Fruit fly (Drosophila melanogaster) whole organism, embryonic: ENCODE results near the gene IleRS-m.
A peak's percentile ranks its signal among the peaks of the same experiment; 100 is the strongest.

Source experiments
- BEAF-32 ChIP-seq: fragments of 200-800 bp; sonication (Bioruptor generic); optimal IDR thresholded peaks from 3 replicates; lab custom pipeline; 2017; ENCODE audit warnings: missing biosample characterization, missing genetic modification characterization, mild to moderate bottlenecking, moderate library complexity, missing genetic modification reagents
- C15 ChIP-seq: fragments of 200-800 bp; sonication (Bioruptor generic); IDR thresholded peaks from 3 replicates; pipeline ENCODE4 v1.3.6; 2022; ENCODE audit warnings: missing biosample characterization, missing genetic modification characterization
- CG1024 ChIP-seq: fragments of 200-800 bp; sonication (Bioruptor generic); IDR thresholded peaks from 2 replicates; pipeline ENCODE4 v1.3.6; 2022; ENCODE audit warnings: missing biosample characterization, missing genetic modification characterization
- CG10274 ChIP-seq: fragments of 200-800 bp; sonication (Bioruptor generic); optimal IDR thresholded peaks from 3 replicates; lab custom pipeline; 2017; ENCODE audit warnings: missing biosample characterization, mild to moderate bottlenecking, missing genetic modification characterization
- CG11695 ChIP-seq: fragments of 200-800 bp; sonication (Bioruptor generic); IDR thresholded peaks from 3 replicates; pipeline ENCODE4 v1.3.6; 2022; ENCODE audit warnings: missing biosample characterization, missing genetic modification characterization
- CG12744 ChIP-seq: fragments of 200-800 bp; sonication (Bioruptor generic); optimal IDR thresholded peaks from 2 replicates; lab custom pipeline; 2016; ENCODE audit warnings: missing biosample characterization, missing genetic modification characterization
- CG13424 ChIP-seq: fragments of 200-800 bp; sonication (Bioruptor generic); optimal IDR thresholded peaks from 2 replicates; lab custom pipeline; 2019; ENCODE audit warnings: missing biosample characterization, mild to moderate bottlenecking, missing genetic modification characterization, moderate library complexity
- CG15011 ChIP-seq: fragments of 200-800 bp; sonication (Bioruptor generic); optimal IDR thresholded peaks from 3 replicates; lab custom pipeline; 2018; ENCODE audit warnings: missing biosample characterization, mild to moderate bottlenecking, missing genetic modification characterization
- CG15696 ChIP-seq: fragments of 200-800 bp; sonication (Bioruptor generic); optimal IDR thresholded peaks from 2 replicates; lab custom pipeline; 2019; ENCODE audit warnings: missing biosample characterization, mild to moderate bottlenecking, missing genetic modification characterization, moderate library complexity
- CG1602 ChIP-seq: fragments of 200-800 bp; sonication (Bioruptor generic); optimal IDR thresholded peaks from 3 replicates; lab custom pipeline; 2016; ENCODE audit warnings: missing biosample characterization, missing genetic modification characterization
- CG1603 ChIP-seq: fragments of 200-800 bp; sonication (Bioruptor generic); optimal IDR thresholded peaks from 2 replicates; lab custom pipeline; 2019; ENCODE audit warnings: missing biosample characterization, mild to moderate bottlenecking, missing genetic modification characterization, moderate library complexity
- CG16813 ChIP-seq: fragments of 200-800 bp; sonication (Bioruptor generic); IDR thresholded peaks from 3 replicates; pipeline ENCODE4 v1.3.6; 2022; ENCODE audit warnings: missing biosample characterization, missing genetic modification characterization; ENCODE audit not compliant: partially characterized antibody
- CG2120 ChIP-seq: fragments of 200-800 bp; sonication (Bioruptor generic); optimal IDR thresholded peaks from 3 replicates; lab custom pipeline; 2016; ENCODE audit warnings: missing biosample characterization, missing genetic modification characterization
- CG30403 ChIP-seq: fragments of 200-800 bp; sonication (Bioruptor generic); optimal IDR thresholded peaks from 3 replicates; lab custom pipeline; 2016; ENCODE audit warnings: missing biosample characterization, missing genetic modification characterization
- CG30431 ChIP-seq: fragments of 200-800 bp; sonication (Bioruptor generic); optimal IDR thresholded peaks from 2 replicates; lab custom pipeline; 2017; ENCODE audit warnings: missing biosample characterization, missing genetic modification characterization
- CG3065 ChIP-seq: fragments of 200-800 bp; sonication (Bioruptor generic); optimal IDR thresholded peaks from 2 replicates; lab custom pipeline; 2016; ENCODE audit warnings: missing biosample characterization, missing genetic modification characterization
- CG32532 ChIP-seq: fragments of 200-800 bp; sonication (Bioruptor generic); IDR thresholded peaks from 2 replicates; pipeline ENCODE4 v1.3.6; 2022; ENCODE audit warnings: missing biosample characterization, missing genetic modification characterization
- CG43689 ChIP-seq: fragments of 200-800 bp; sonication (Bioruptor generic); IDR thresholded peaks from 2 replicates; pipeline ENCODE4 v1.3.6; 2022; ENCODE audit warnings: missing biosample characterization, missing genetic modification characterization
- CG4404 ChIP-seq: fragments of 200-800 bp; sonication (Bioruptor generic); IDR thresholded peaks from 2 replicates; pipeline ENCODE4 v1.3.6; 2022; ENCODE audit warnings: missing biosample characterization, missing genetic modification characterization
- CG6791 ChIP-seq: fragments of 200-800 bp; sonication (Bioruptor generic); IDR thresholded peaks from 3 replicates; pipeline ENCODE4 v1.3.6; 2022; ENCODE audit warnings: missing biosample characterization, missing genetic modification characterization; ENCODE audit not compliant: partially characterized antibody
- CG7963 ChIP-seq: fragments of 200-800 bp; sonication (Bioruptor generic); IDR thresholded peaks from 3 replicates; pipeline ENCODE4 v1.3.6; 2022; ENCODE audit warnings: missing biosample characterization, missing genetic modification characterization; ENCODE audit not compliant: partially characterized antibody
- CG9797 ChIP-seq: fragments of 200-800 bp; sonication (Bioruptor generic); optimal IDR thresholded peaks from 3 replicates; lab custom pipeline; 2018; ENCODE audit warnings: missing biosample characterization, mild to moderate bottlenecking, missing genetic modification characterization
- CG9817 ChIP-seq: fragments of 200-800 bp; sonication (Bioruptor generic); optimal IDR thresholded peaks from 2 replicates; lab custom pipeline; 2018; ENCODE audit warnings: missing biosample characterization, mild to moderate bottlenecking, missing genetic modification characterization, moderate library complexity
- Chrac-16 ChIP-seq: fragments of 200-800 bp; sonication (Bioruptor generic); optimal IDR thresholded peaks from 3 replicates; lab custom pipeline; 2016; ENCODE audit warnings: missing biosample characterization, missing genetic modification characterization
- Dbx ChIP-seq: fragments of 200-800 bp; sonication (Bioruptor generic); IDR thresholded peaks from 3 replicates; pipeline ENCODE4 v1.3.6; 2022; ENCODE audit warnings: missing biosample characterization, missing genetic modification characterization
- Dp ChIP-seq: fragments of 200-800 bp; sonication (Bioruptor generic); optimal IDR thresholded peaks from 2 replicates; lab custom pipeline; 2018; ENCODE audit warnings: missing biosample characterization, mild to moderate bottlenecking, missing genetic modification characterization, moderate library complexity
- Eip74EF ChIP-seq, 2 experiments: fragments of 200-800 bp in 1 of 2; fragments of >200 bp in 1 of 2; sonication (Bioruptor generic) in 1 of 2; optimal IDR thresholded peaks; 2 replicates each; lab custom pipeline; 2017 to 2019; ENCODE audit warnings: missing biosample characterization in 2 of 2, missing genetic modification characterization in 2 of 2, mild to moderate bottlenecking in 1 of 2, moderate library complexity in 1 of 2
- Fer2 ChIP-seq: fragments of 200-800 bp; sonication (Bioruptor generic); optimal IDR thresholded peaks from 2 replicates; lab custom pipeline; 2018; ENCODE audit warnings: missing biosample characterization, mild to moderate bottlenecking, missing genetic modification characterization, moderate library complexity
- Gsc ChIP-seq: fragments of 200-800 bp; sonication (Bioruptor generic); IDR thresholded peaks from 2 replicates; pipeline ENCODE4 v1.3.6; 2022; ENCODE audit warnings: missing biosample characterization, missing genetic modification characterization
- MBD-R2 ChIP-seq: fragments of 200-800 bp; sonication (Bioruptor generic); IDR thresholded peaks from 2 replicates; pipeline ENCODE4 v1.3.6; 2022; ENCODE audit warnings: missing biosample characterization, missing genetic modification characterization
- Meics ChIP-seq: fragments of 200-800 bp; sonication (Bioruptor generic); optimal IDR thresholded peaks from 2 replicates; lab custom pipeline; 2017; ENCODE audit warnings: missing biosample characterization, mild to moderate bottlenecking, missing genetic modification characterization
- Ravus ChIP-seq: fragments of 200-800 bp; sonication (Bioruptor generic); IDR thresholded peaks from 2 replicates; pipeline ENCODE4 v1.3.6; 2022; ENCODE audit warnings: missing biosample characterization, missing genetic modification characterization
- Scr ChIP-seq: fragments of 200-800 bp; sonication (Bioruptor generic); IDR thresholded peaks from 2 replicates; pipeline ENCODE4 v1.3.6; 2022; ENCODE audit warnings: missing biosample characterization, missing genetic modification characterization; ENCODE audit not compliant: partially characterized antibody
- Sox102F ChIP-seq: fragments of 200-800 bp; sonication (Bioruptor generic); optimal IDR thresholded peaks from 2 replicates; lab custom pipeline; 2018; ENCODE audit warnings: missing biosample characterization, mild to moderate bottlenecking, missing genetic modification characterization, moderate library complexity
- crp ChIP-seq, 2 experiments: fragments of 200-800 bp; sonication (Bioruptor generic); optimal IDR thresholded peaks; 2 replicates in 1 of 2; 3 replicates in 1 of 2; lab custom pipeline; 2017; ENCODE audit warnings: missing biosample characterization in 2 of 2, missing genetic modification characterization in 2 of 2, mild to moderate bottlenecking in 1 of 2, moderate library complexity in 1 of 2
- cwo ChIP-seq: fragments of 200-800 bp; sonication (Bioruptor generic); optimal IDR thresholded peaks from 3 replicates; lab custom pipeline; 2017; ENCODE audit warnings: missing biosample characterization, missing genetic modification characterization, mild to moderate bottlenecking, moderate library complexity, missing genetic modification reagents
- dati ChIP-seq: fragments of 200-800 bp; sonication (Bioruptor generic); IDR thresholded peaks from 2 replicates; pipeline ENCODE4 v1.3.6; 2022; ENCODE audit warnings: missing biosample characterization, missing genetic modification characterization
- dimm ChIP-seq: fragments of 200-800 bp; sonication (Bioruptor generic); IDR thresholded peaks from 2 replicates; pipeline ENCODE4 v1.3.6; 2022; ENCODE audit warnings: missing biosample characterization, missing genetic modification characterization
- gsb ChIP-seq: fragments of 200-800 bp; sonication (Bioruptor generic); IDR thresholded peaks from 2 replicates; pipeline ENCODE4 v1.3.6; 2022; ENCODE audit warnings: missing biosample characterization, missing genetic modification characterization
- inv ChIP-seq: fragments of 200-800 bp; sonication (Bioruptor generic); IDR thresholded peaks from 2 replicates; pipeline ENCODE4 v1.3.6; 2022; ENCODE audit warnings: missing biosample characterization, missing genetic modification characterization; ENCODE audit not compliant: partially characterized antibody
- klu ChIP-seq: fragments of 200-800 bp; sonication (Bioruptor generic); IDR thresholded peaks from 2 replicates; pipeline ENCODE4 v1.3.6; 2022; ENCODE audit warnings: missing biosample characterization, missing genetic modification characterization
- lilli ChIP-seq: fragments of 200-800 bp; sonication (Bioruptor generic); optimal IDR thresholded peaks from 3 replicates; lab custom pipeline; 2016; ENCODE audit warnings: missing biosample characterization, missing genetic modification characterization
- nerfin-2 ChIP-seq: fragments of 200-800 bp; sonication (Bioruptor generic); IDR thresholded peaks from 2 replicates; pipeline ENCODE4 v1.3.6; 2022; ENCODE audit warnings: missing biosample characterization, missing genetic modification characterization; ENCODE audit not compliant: partially characterized antibody
- onecut ChIP-seq: fragments of 200-800 bp; sonication (Bioruptor generic); IDR thresholded peaks from 2 replicates; pipeline ENCODE4 v1.3.6; 2022; ENCODE audit warnings: missing biosample characterization, missing genetic modification characterization
- rib ChIP-seq: fragments of 200-800 bp; sonication (Bioruptor generic); IDR thresholded peaks from 2 replicates; pipeline ENCODE4 v1.3.6; 2022; ENCODE audit warnings: missing biosample characterization, missing genetic modification characterization
- sd ChIP-seq: fragments of 200-800 bp; sonication (Bioruptor generic); optimal IDR thresholded peaks from 3 replicates; lab custom pipeline; 2018; ENCODE audit warnings: missing biosample characterization, mild to moderate bottlenecking, missing genetic modification characterization, moderate library complexity
- sob ChIP-seq: fragments of 200-800 bp; sonication (Bioruptor generic); IDR thresholded peaks from 2 replicates; pipeline ENCODE4 v1.3.6; 2022; ENCODE audit warnings: missing biosample characterization, missing genetic modification characterization
- stwl ChIP-seq: fragments of 200-800 bp; sonication (Bioruptor generic); optimal IDR thresholded peaks from 3 replicates; lab custom pipeline; 2018; ENCODE audit warnings: missing biosample characterization, mild to moderate bottlenecking, missing genetic modification characterization, moderate library complexity
- vnd ChIP-seq: fragments of 200-800 bp; sonication (Bioruptor generic); IDR thresholded peaks from 3 replicates; pipeline ENCODE4 v1.3.6; 2022; ENCODE audit warnings: missing biosample characterization, missing genetic modification characterization; ENCODE audit not compliant: partially characterized antibody
- zfh1 ChIP-seq: fragments of 200-800 bp; sonication (Bioruptor generic); IDR thresholded peaks from 3 replicates; pipeline ENCODE4 v1.3.6; 2022; ENCODE audit warnings: missing biosample characterization, missing genetic modification characterization

IleRS-m gene

DNA sequence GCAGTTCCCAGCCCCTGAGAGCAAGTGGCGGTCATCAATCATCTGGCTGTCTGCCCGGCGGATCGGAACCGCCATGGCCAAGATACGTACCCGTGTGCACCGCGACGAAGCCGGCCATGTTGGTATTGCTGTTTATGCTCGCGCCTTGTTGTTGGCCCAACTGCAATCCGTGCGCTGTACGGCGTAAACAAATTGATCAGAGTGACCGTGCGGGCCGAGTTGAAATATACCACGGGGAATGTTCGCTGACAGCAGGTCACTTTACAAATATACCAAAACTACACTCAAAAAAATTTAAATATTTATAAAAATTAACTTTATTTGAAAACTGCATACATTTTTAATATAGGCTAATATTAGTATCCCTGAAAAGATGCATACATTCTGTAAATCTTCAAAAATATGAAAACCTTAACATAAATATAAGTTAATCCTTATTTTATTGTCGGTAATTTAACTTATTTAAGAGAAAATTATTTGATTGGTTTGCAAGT is 12.7 kb upstream of the IleRS-m start, which contains the start of gene Tasp1 (continued):
- no peak for TF ChIP-seq CG12744 (GFP tag; lab: Kevin White, UChicago)
- TF ChIP-seq Dp (GFP tag; lab: Kevin White, UChicago): peak; percentile 25
- TF ChIP-seq Chrac-16 (GFP tag; lab: Kevin White, UChicago): peak; percentile 50
- no peak; the same call in 2 of the 3 replicates for TF ChIP-seq CG6791 (GFP tag; lab: Robert Waterston, UW)
- peak; percentile 39; the same call in 1 of the 2 replicates for TF ChIP-seq rib (GFP tag; lab: Robert Waterston, UW)
- TF ChIP-seq CG15011 (GFP tag; lab: Kevin White, UChicago): no peak
- peak; percentile 55 for TF ChIP-seq CG1602 (GFP tag; lab: Kevin White, UChicago)
- no peak for TF ChIP-seq nerfin-2
- TF ChIP-seq dati (GFP tag; lab: Robert Waterston, UW): no peak
- no peak for TF ChIP-seq crp (GFP tag; optimal IDR thresholded peaks at IDR 0.05; lab: Kevin White, UChicago)
- peak; percentile 76; the same call in 2 of the 3 replicates for TF ChIP-seq Dbx (GFP tag; lab: Robert Waterston, UW)
- peak; percentile 87 for TF ChIP-seq CG32532 (GFP tag; lab: Robert Waterston, UW)
- peak; percentile 63 for TF ChIP-seq CG30403 (GFP tag; lab: Kevin White, UChicago)
- TF ChIP-seq sob: peak; percentile 75
- no peak for TF ChIP-seq CG16813 (GFP tag; lab: Robert Waterston, UW)
- no peak for TF ChIP-seq cwo (GFP tag; lab: Kevin White, UChicago)
- no peak for TF ChIP-seq gsb (GFP tag; lab: Robert Waterston, UW)
- TF ChIP-seq CG15696 (tag; lab: Kevin White, UChicago): peak; percentile 58
- no peak for TF ChIP-seq klu (GFP tag; lab: Robert Waterston, UW)
- peak; percentile 23; the same call in 1 of the 2 replicates for TF ChIP-seq Scr (GFP tag; lab: Robert Waterston, UW)
- TF ChIP-seq Sox102F (GFP tag; lab: Kevin White, UChicago): no peak
- TF ChIP-seq CG1024 (GFP tag; lab: Robert Waterston, UW): peak; percentile 60
- TF ChIP-seq MBD-R2 (GFP tag; lab: Robert Waterston, UW): peak; percentile 96
- TF ChIP-seq CG9797: peak; percentile 82
- TF ChIP-seq zfh1 (GFP tag; lab: Robert Waterston, UW): peak; percentile 73; the same call in 2 of the 3 replicates
- TF ChIP-seq Meics (GFP tag; lab: Kevin White, UChicago): peak; percentile 73
- TF ChIP-seq lilli (GFP tag; lab: Kevin White, UChicago): peak; percentile 38
- no peak for TF ChIP-seq C15 (GFP tag; lab: Robert Waterston, UW)
- no peak for TF ChIP-seq CG7963 (GFP tag; lab: Robert Waterston, UW)
- TF ChIP-seq Ravus: no peak
- TF ChIP-seq CG1603: no peak
- no peak for TF ChIP-seq CG30431 (GFP tag; lab: Kevin White, UChicago)
- no peak for TF ChIP-seq CG43689 (GFP tag; lab: Robert Waterston, UW)
- TF ChIP-seq CG4404 (GFP tag; lab: Robert Waterston, UW): no peak
- no peak for TF ChIP-seq Eip74EF (GFP tag; optimal IDR thresholded peaks at IDR 0.05; lab: Kevin White, UChicago)
- peak; percentile 10 for TF ChIP-seq Fer2 (tag; lab: Kevin White, UChicago)
- peak; percentile 60 for TF ChIP-seq CG2120 (GFP tag; lab: Kevin White, UChicago)
- TF ChIP-seq inv: no peak
- peak; percentile 41 for TF ChIP-seq CG9817
- peak; percentile 86 for TF ChIP-seq sd
- no peak for TF ChIP-seq Gsc
- peak; percentile 77 for TF ChIP-seq CG13424 (tag; lab: Kevin White, UChicago)
- TF ChIP-seq dimm: no peak
- TF ChIP-seq onecut: peak; percentile 54
- TF ChIP-seq CG3065 (GFP tag; lab: Kevin White, UChicago): no peak
- peak; percentile 21 for TF ChIP-seq BEAF-32 (GFP tag; lab: Kevin White, UChicago)
- TF ChIP-seq CG10274 (GFP tag; lab: Kevin White, UChicago): no peak
- peak; percentile 55; the same call in 2 of the 3 replicates for TF ChIP-seq CG11695 (GFP tag; lab: Robert Waterston, UW)
- TF ChIP-seq stwl (tag; lab: Kevin White, UChicago): peak; percentile 47
- no peak for TF ChIP-seq vnd (GFP tag; lab: Robert Waterston, UW)
